Worm (Caenorhabditis elegans) whole organism, L3 larva: Measurements from ENCODE around the gene faah-1.

ENCODE experiments used
- R02D3.7 ChIP-seq: fragments of 150-350 bp; optimal IDR thresholded peaks from 2 replicates; lab custom pipeline; 2014; ENCODE audit warnings: missing biosample characterization, missing genetic modification characterization
- aly-2 ChIP-seq: fragments of 150-350 bp; optimal IDR thresholded peaks from 2 replicates; lab custom pipeline; 2014; ENCODE audit warnings: missing biosample characterization, missing genetic modification characterization
- ama-1 ChIP-seq: fragments of 150-350 bp; optimal IDR thresholded peaks from 2 replicates; lab custom pipeline; 2018
- ceh-16 ChIP-seq: sonication (generic microtip); optimal IDR thresholded peaks from 2 replicates; lab custom pipeline; 2017; ENCODE audit warnings: missing biosample characterization, missing genetic modification characterization
- ceh-28 ChIP-seq: fragments of 150-350 bp; optimal IDR thresholded peaks from 2 replicates; lab custom pipeline; 2014; ENCODE audit warnings: missing biosample characterization, missing genetic modification reagents, missing genetic modification characterization
- ceh-82 ChIP-seq: fragments of 150-350 bp; optimal IDR thresholded peaks from 2 replicates; lab custom pipeline; 2014; ENCODE audit warnings: missing biosample characterization, missing genetic modification characterization
- ceh-9 ChIP-seq: sonication (generic microtip); optimal IDR thresholded peaks from 2 replicates; lab custom pipeline; 2018; ENCODE audit warnings: missing biosample characterization, missing genetic modification characterization
- daf-12 ChIP-seq: fragments of 150-350 bp; optimal IDR thresholded peaks from 2 replicates; lab custom pipeline; 2014; ENCODE audit warnings: missing biosample characterization, missing genetic modification reagents, missing genetic modification characterization
- egl-27 ChIP-seq: sonication (generic microtip); optimal IDR thresholded peaks from 4 replicates; lab custom pipeline; 2017; ENCODE audit warnings: missing biosample characterization, missing genetic modification reagents, missing genetic modification characterization
- egl-5 ChIP-seq: fragments of 150-350 bp; optimal IDR thresholded peaks from 2 replicates; lab custom pipeline; 2017; ENCODE audit warnings: missing biosample characterization, missing genetic modification reagents, missing genetic modification characterization, inconsistent platforms
- elt-1 ChIP-seq: fragments of 150-350 bp; optimal IDR thresholded peaks from 2 replicates; lab custom pipeline; 2014; ENCODE audit warnings: missing biosample characterization, missing genetic modification characterization
- elt-2 ChIP-seq: sonication (generic microtip); optimal IDR thresholded peaks from 2 replicates; lab custom pipeline; 2016; ENCODE audit warnings: missing genetic modification reagents, mild to moderate bottlenecking, missing genetic modification characterization, missing compliant biosample characterization
- elt-3 ChIP-seq, 3 experiments: fragments of 150-350 bp in 1 of 3; sonication (generic microtip) in 2 of 3; optimal IDR thresholded peaks; 2 replicates in 2 of 3; 4 replicates in 1 of 3; lab custom pipeline; 2014 to 2017; ENCODE audit warnings: missing biosample characterization in 3 of 3, missing genetic modification characterization in 3 of 3
- eor-1 ChIP-seq, 2 experiments: fragments of 150-350 bp; optimal IDR thresholded peaks; 2 replicates each; lab custom pipeline; 2014 to 2018; ENCODE audit warnings: missing biosample characterization in 2 of 2, missing genetic modification characterization in 2 of 2
- fkh-10 ChIP-seq: sonication (generic microtip); optimal IDR thresholded peaks from 2 replicates; lab custom pipeline; 2017; ENCODE audit warnings: missing biosample characterization, missing genetic modification reagents, missing genetic modification characterization
- fkh-2 ChIP-seq: fragments of 150-350 bp; optimal IDR thresholded peaks from 2 replicates; lab custom pipeline; 2014; ENCODE audit warnings: missing biosample characterization, missing genetic modification reagents, missing genetic modification characterization
- fos-1 ChIP-seq: fragments of 150-350 bp; optimal IDR thresholded peaks from 2 replicates; lab custom pipeline; 2014; ENCODE audit warnings: missing biosample characterization, missing genetic modification characterization
- hmg-11 ChIP-seq: sonication (generic microtip); optimal IDR thresholded peaks from 2 replicates; lab custom pipeline; 2016; ENCODE audit warnings: missing genetic modification characterization, missing compliant biosample characterization
- jun-1 ChIP-seq: fragments of 150-350 bp; optimal IDR thresholded peaks from 2 replicates; lab custom pipeline; 2014; ENCODE audit warnings: missing biosample characterization, missing genetic modification reagents, missing genetic modification characterization
- lin-15B ChIP-seq: fragments of 150-350 bp; optimal IDR thresholded peaks from 2 replicates; lab custom pipeline; 2014; ENCODE audit warnings: missing biosample characterization, missing genetic modification characterization
- lin-39 ChIP-seq: fragments of 150-350 bp; optimal IDR thresholded peaks from 2 replicates; lab custom pipeline; 2018; ENCODE audit warnings: missing biosample characterization, missing genetic modification reagents, missing genetic modification characterization
- lsy-12 ChIP-seq: sonication (generic microtip); optimal IDR thresholded peaks from 2 replicates; lab custom pipeline; 2016; ENCODE audit warnings: mild to moderate bottlenecking, missing genetic modification characterization, missing compliant biosample characterization
- mdl-1 ChIP-seq: fragments of 150-350 bp; optimal IDR thresholded peaks from 2 replicates; lab custom pipeline; 2014; ENCODE audit warnings: missing biosample characterization, missing genetic modification characterization
- mml-1 ChIP-seq: fragments of 150-350 bp; sonication (generic microtip); optimal IDR thresholded peaks from 3 replicates; lab custom pipeline; 2014; ENCODE audit warnings: missing biosample characterization, missing genetic modification characterization
- nfya-1 ChIP-seq: sonication (generic microtip); optimal IDR thresholded peaks from 2 replicates; lab custom pipeline; 2017; ENCODE audit warnings: missing genetic modification characterization, mild to moderate bottlenecking, missing compliant biosample characterization, antibody characterized with exemption, moderate library complexity; ENCODE audit not compliant: insufficient read depth
- nhr-11 ChIP-seq: fragments of 150-350 bp; optimal IDR thresholded peaks from 2 replicates; lab custom pipeline; 2014; ENCODE audit warnings: missing biosample characterization, missing genetic modification characterization
- nhr-12 ChIP-seq: fragments of 150-350 bp; optimal IDR thresholded peaks from 2 replicates; lab custom pipeline; 2014; ENCODE audit warnings: missing biosample characterization, missing genetic modification characterization
- nhr-23 ChIP-seq: fragments of 150-350 bp; optimal IDR thresholded peaks from 2 replicates; lab custom pipeline; 2014; ENCODE audit warnings: missing biosample characterization, missing genetic modification reagents, missing genetic modification characterization
- nhr-237 ChIP-seq: fragments of 150-350 bp; optimal IDR thresholded peaks from 2 replicates; lab custom pipeline; 2014; ENCODE audit warnings: missing biosample characterization, missing genetic modification characterization
- nhr-25 ChIP-seq: sonication (generic microtip); optimal IDR thresholded peaks from 2 replicates; lab custom pipeline; 2017; ENCODE audit warnings: missing biosample characterization, missing genetic modification characterization
- nhr-28 ChIP-seq: fragments of 150-350 bp; optimal IDR thresholded peaks from 2 replicates; lab custom pipeline; 2014; ENCODE audit warnings: missing biosample characterization, missing genetic modification characterization
- nhr-67 ChIP-seq: fragments of 150-350 bp; optimal IDR thresholded peaks from 2 replicates; lab custom pipeline; 2014; ENCODE audit warnings: missing biosample characterization, missing genetic modification characterization
- nhr-76 ChIP-seq: fragments of 150-350 bp; sonication (generic microtip); optimal IDR thresholded peaks from 5 replicates; lab custom pipeline; 2014; ENCODE audit warnings: missing biosample characterization, missing genetic modification characterization
- nhr-77 ChIP-seq: fragments of 150-350 bp; optimal IDR thresholded peaks from 2 replicates; lab custom pipeline; 2014; ENCODE audit warnings: missing biosample characterization, missing genetic modification characterization
- pha-4 ChIP-seq: fragments of 150-350 bp; optimal IDR thresholded peaks from 2 replicates; lab custom pipeline; 2014; ENCODE audit warnings: missing biosample characterization, missing genetic modification reagents, missing genetic modification characterization
- pqm-1 ChIP-seq: fragments of 150-350 bp; optimal IDR thresholded peaks from 2 replicates; lab custom pipeline; 2017; ENCODE audit warnings: missing biosample characterization, missing genetic modification characterization, inconsistent platforms
- sea-2 ChIP-seq: fragments of 150-350 bp; sonication (generic microtip); optimal IDR thresholded peaks from 4 replicates; lab custom pipeline; 2014; ENCODE audit warnings: missing biosample characterization, missing genetic modification reagents, missing genetic modification characterization
- skn-1 ChIP-seq: fragments of 150-350 bp; optimal IDR thresholded peaks from 2 replicates; lab custom pipeline; 2014; ENCODE audit warnings: missing biosample characterization, missing genetic modification characterization
- snpc-4 ChIP-seq: fragments of 150-350 bp; optimal IDR thresholded peaks from 2 replicates; lab custom pipeline; 2014; ENCODE audit warnings: missing biosample characterization, missing genetic modification characterization
- tbx-2 ChIP-seq: sonication (generic microtip); optimal IDR thresholded peaks from 2 replicates; lab custom pipeline; 2016; ENCODE audit warnings: mild to moderate bottlenecking, missing genetic modification characterization, missing compliant biosample characterization
- unc-39 ChIP-seq: sonication (generic microtip); optimal IDR thresholded peaks from 4 replicates; lab custom pipeline; 2017; ENCODE audit warnings: missing biosample characterization, missing genetic modification characterization
- unc-62 ChIP-seq: fragments of 150-350 bp; sonication (generic microtip); optimal IDR thresholded peaks from 4 replicates; lab custom pipeline; 2014; ENCODE audit warnings: missing biosample characterization, missing genetic modification reagents, missing genetic modification characterization
- zag-1 ChIP-seq: fragments of 150-350 bp; optimal IDR thresholded peaks from 2 replicates; lab custom pipeline; 2014; ENCODE audit warnings: missing biosample characterization, missing genetic modification characterization
- ztf-11 ChIP-seq: fragments of 150-350 bp; optimal IDR thresholded peaks from 2 replicates; lab custom pipeline; 2014; ENCODE audit warnings: missing biosample characterization, missing genetic modification characterization
- ztf-4 ChIP-seq: fragments of 150-350 bp; optimal IDR thresholded peaks from 2 replicates; lab custom pipeline; 2014; ENCODE audit warnings: missing biosample characterization, missing genetic modification characterization

The faah-1 gene

ce11 chrIV:8136005-8136512 lies 23.1 kb upstream of the faah-1 start, which contains the start of the genes isp-1 and islo-1:
isp-1 (minus strand) TSS chrIV:8136055.
islo-1 (plus strand) TSS chrIV:8136389.
- TF ChIP-seq snpc-4 (tag; lab: Kevin White, UChicago) (peak; percentile 71), nhr-25 (tag; lab: Kevin White, UChicago) (peak; percentile 55), lin-15B (tag; lab: Kevin White, UChicago) (peak; percentile 88), elt-2 (tag; lab: Kevin White, UChicago) (peak; percentile 49), lin-39 (tag; lab: Kevin White, UChicago) (peak; percentile 70), pha-4 (tag; lab: Kevin White, UChicago) (peak; percentile 75), egl-27 (tag; lab: Kevin White, UChicago) (no peak), nhr-77 (tag; lab: Kevin White, UChicago) (no peak), nfya-1 (tag; lab: Kevin White, UChicago) (peak; percentile 72), ceh-82 (tag; lab: Kevin White, UChicago) (no peak), hmg-11 (peak; percentile 71), egl-5 (tag; lab: Kevin White, UChicago) (no peak), pqm-1 (tag; lab: Kevin White, UChicago) (peak; percentile 39), nhr-23 (peak; percentile 53), R02D3.7 (tag; lab: Kevin White, UChicago) (no peak)

- TF ChIP-seq elt-1 (tag; lab: Kevin White, UChicago) (no peak), nhr-237 (tag; lab: Kevin White, UChicago) (no peak), eor-1 (tag; optimal IDR thresholded peaks at IDR 0.05; lab: Kevin White, UChicago) (no peak), ama-1 (lab: Kevin White, UChicago) (no peak), nhr-12 (tag; lab: Kevin White, UChicago) (no peak), fos-1 (tag; lab: Kevin White, UChicago) (no peak), pqm-1 (tag; lab: Kevin White, UChicago) (no peak), nhr-11 (no peak), daf-12 (no peak), egl-27 (tag; lab: Kevin White, UChicago) (no peak), zag-1 (no peak), ceh-9 (tag; lab: Kevin White, UChicago) (no peak), fkh-10 (GFP tag; lab: Kevin White, UChicago) (no peak), nfya-1 (tag; lab: Kevin White, UChicago) (no peak), nhr-76 (tag; lab: Kevin White, UChicago) (no peak), mml-1 (no peak), unc-62 (GFP tag; lab: Kevin White, UChicago) (no peak), sea-2 (GFP tag; lab: Kevin White, UChicago) (no peak)
- TF ChIP-seq, all 47 proteins: peak for 0
These were observed 22.6 kb upstream of the faah-1 start for ce11 chrIV:8136548-8136947.

- no peak for TF ChIP-seq nfya-1 (tag; lab: Kevin White, UChicago)
- TF ChIP-seq tbx-2 (tag; lab: Kevin White, UChicago): no peak
- TF ChIP-seq lin-39 (tag; lab: Kevin White, UChicago): no peak
- no peak for TF ChIP-seq nhr-237 (tag; lab: Kevin White, UChicago)
- TF ChIP-seq elt-1 (tag; lab: Kevin White, UChicago): no peak
- no peak for TF ChIP-seq nhr-25 (tag; lab: Kevin White, UChicago)
- peak; percentile 61 for TF ChIP-seq elt-2 (tag; lab: Kevin White, UChicago)
- no peak for TF ChIP-seq ama-1 (lab: Kevin White, UChicago)
- no peak for TF ChIP-seq fos-1 (tag; lab: Kevin White, UChicago)
- TF ChIP-seq nhr-67 (tag; lab: Kevin White, UChicago): no peak
- TF ChIP-seq fkh-10 (GFP tag; lab: Kevin White, UChicago): no peak
- no peak for TF ChIP-seq nhr-12 (tag; lab: Kevin White, UChicago)
- TF ChIP-seq egl-5 (tag; lab: Kevin White, UChicago): no peak
- no peak for TF ChIP-seq unc-39 (tag; lab: Kevin White, UChicago)
- no peak for TF ChIP-seq skn-1 (tag; lab: Kevin White, UChicago)
- TF ChIP-seq nhr-11: no peak
- TF ChIP-seq R02D3.7 (tag; lab: Kevin White, UChicago): no peak
- TF ChIP-seq ceh-82 (tag; lab: Kevin White, UChicago): no peak
- TF ChIP-seq ztf-4 (tag; lab: Kevin White, UChicago): no peak
- TF ChIP-seq egl-27 (tag; lab: Kevin White, UChicago): no peak
- no peak for TF ChIP-seq daf-12
- TF ChIP-seq ceh-16 (tag; lab: Kevin White, UChicago): no peak
- TF ChIP-seq ceh-28 (tag; lab: Kevin White, UChicago): peak; percentile 13
- TF ChIP-seq eor-1 (tag; optimal IDR thresholded peaks at IDR 0.05; lab: Kevin White, UChicago): no peak
- no peak for TF ChIP-seq sea-2 (GFP tag; lab: Kevin White, UChicago)
- no peak for TF ChIP-seq nhr-77 (tag; lab: Kevin White, UChicago)
- TF ChIP-seq mml-1: no peak
- TF ChIP-seq fkh-2 (tag; lab: Kevin White, UChicago): no peak
- TF ChIP-seq snpc-4 (tag; lab: Kevin White, UChicago): no peak
- TF ChIP-seq zag-1: no peak
- no peak for TF ChIP-seq nhr-76 (tag; lab: Kevin White, UChicago)
- peak; percentile 54 for TF ChIP-seq nhr-23
- TF ChIP-seq unc-62 (GFP tag; lab: Kevin White, UChicago): no peak
- no peak for TF ChIP-seq ceh-9 (tag; lab: Kevin White, UChicago)
- TF ChIP-seq jun-1 (tag; lab: Kevin White, UChicago): peak; percentile 11
- TF ChIP-seq nhr-28: no peak
- no peak for TF ChIP-seq mdl-1
- TF ChIP-seq aly-2 (tag; lab: Kevin White, UChicago): no peak
- TF ChIP-seq ztf-11 (tag; lab: Kevin White, UChicago): no peak
- no peak for TF ChIP-seq lsy-12 (tag; lab: Kevin White, UChicago)
- TF ChIP-seq elt-3 (tag; optimal IDR thresholded peaks at IDR 0.05; lab: Kevin White, UChicago): no peak
- TF ChIP-seq pha-4 (tag; lab: Kevin White, UChicago): peak; percentile 9
These were observed 20.2 kb upstream of the faah-1 start, which contains the start of gene pmk-3 for ce11 chrIV:8138984-8139383. pmk-3 (plus strand) TSS chrIV:8139219.
